Worm (Caenorhabditis elegans) whole organism, L4 larva: ENCODE results near the gene Y53G8AM.7.

ENCODE experiments used
- F49E8.2 ChIP-seq: sonication (generic microtip); optimal IDR thresholded peaks from 2 replicates; lab custom pipeline; 2016; ENCODE audit warnings: missing compliant biosample characterization, mild to moderate bottlenecking, missing genetic modification characterization, borderline replicate concordance
- Y5F2A.4 ChIP-seq: fragments of 200-800 bp; sonication (Bioruptor generic); optimal IDR thresholded peaks from 2 replicates; lab custom pipeline; 2018; ENCODE audit warnings: mild to moderate bottlenecking, missing genetic modification characterization, missing compliant biosample characterization
- Y75B8A.6 ChIP-seq: fragments of 200-800 bp; sonication (Bioruptor generic); IDR thresholded peaks from 2 replicates; pipeline ENCODE4 v1.3.6; 2022; ENCODE audit warnings: missing genetic modification reagents, missing genetic modification characterization, missing compliant biosample characterization
- ZK337.2 ChIP-seq: fragments of 200-800 bp; sonication (Bioruptor generic); IDR thresholded peaks from 2 replicates; pipeline ENCODE4 v1.3.6; 2022; ENCODE audit warnings: missing genetic modification reagents, missing genetic modification characterization, missing compliant biosample characterization
- aha-1 ChIP-seq: fragments of 150-350 bp; peaks from one replicate; lab custom pipeline; 2014; ENCODE audit warnings: missing biosample characterization, missing genetic modification characterization
- aly-2 ChIP-seq: sonication (generic microtip); optimal IDR thresholded peaks from 2 replicates; lab custom pipeline; 2018; ENCODE audit warnings: missing biosample characterization, missing genetic modification characterization
- arid-1 ChIP-seq: fragments of 200-800 bp; sonication (Bioruptor generic); conservative IDR thresholded peaks from 2 replicates; pipeline ENCODE4 v1.3.6; 2022; ENCODE audit warnings: missing genetic modification reagents, missing genetic modification characterization, missing compliant biosample characterization
- ceh-28 ChIP-seq: fragments of 150-350 bp; optimal IDR thresholded peaks from 2 replicates; lab custom pipeline; 2014; ENCODE audit warnings: missing biosample characterization, missing genetic modification reagents, missing genetic modification characterization
- ceh-44 ChIP-seq: fragments of 200-800 bp; sonication (Bioruptor generic); IDR thresholded peaks from 2 replicates; pipeline ENCODE4 v1.3.6; 2022; ENCODE audit warnings: missing genetic modification reagents, missing genetic modification characterization, missing compliant biosample characterization
- dmd-8 ChIP-seq: fragments of 200-800 bp; sonication (Bioruptor generic); IDR thresholded peaks from 2 replicates; pipeline ENCODE4 v1.3.6; 2022; ENCODE audit warnings: missing genetic modification characterization, missing compliant biosample characterization
- dpl-1 ChIP-seq: fragments of 150-350 bp; optimal IDR thresholded peaks from 2 replicates; lab custom pipeline; 2014; ENCODE audit warnings: missing biosample characterization, missing genetic modification reagents, missing genetic modification characterization
- fkh-10 ChIP-seq: fragments of 150-350 bp; optimal IDR thresholded peaks from 2 replicates; lab custom pipeline; 2014; ENCODE audit warnings: missing biosample characterization, missing genetic modification reagents, missing genetic modification characterization
- fos-1 ChIP-seq: fragments of 150-350 bp; optimal IDR thresholded peaks from 2 replicates; lab custom pipeline; 2014; ENCODE audit warnings: missing biosample characterization, missing genetic modification characterization
- gei-8 ChIP-seq: fragments of 200-800 bp; sonication (Bioruptor generic); optimal IDR thresholded peaks from 2 replicates; lab custom pipeline; 2018; ENCODE audit warnings: mild to moderate bottlenecking, missing genetic modification characterization, missing compliant biosample characterization
- hif-1 ChIP-seq, 2 experiments: sonication (generic microtip); optimal IDR thresholded peaks; 2 replicates each; lab custom pipeline; 2016 to 2017; ENCODE audit warnings: missing compliant biosample characterization in 2 of 2, missing genetic modification characterization in 2 of 2, missing genetic modification reagents in 2 of 2, missing genotype in 2 of 2, mild to moderate bottlenecking in 1 of 2
- hlh-30 ChIP-seq: sonication (generic microtip); optimal IDR thresholded peaks from 2 replicates; lab custom pipeline; 2017; ENCODE audit warnings: antibody characterized with exemption, mild to moderate bottlenecking, missing genetic modification characterization, missing compliant biosample characterization; ENCODE audit not compliant: insufficient read depth
- hmg-1.1 ChIP-seq: fragments of 200-800 bp; sonication (Bioruptor generic); IDR thresholded peaks from 2 replicates; pipeline ENCODE4 v1.3.6; 2022; ENCODE audit warnings: missing genetic modification reagents, missing genetic modification characterization, missing compliant biosample characterization
- lsy-2 ChIP-seq, 2 experiments: fragments of 150-350 bp in 1 of 2; sonication (generic microtip) in 1 of 2; optimal IDR thresholded peaks; 2 replicates each; lab custom pipeline; 2014 to 2017; ENCODE audit warnings: missing biosample characterization in 2 of 2, missing genetic modification characterization in 2 of 2
- nhr-10 ChIP-seq: fragments of 150-350 bp; optimal IDR thresholded peaks from 2 replicates; lab custom pipeline; 2014; ENCODE audit warnings: missing biosample characterization, missing genetic modification characterization
- nhr-42 ChIP-seq: fragments of 200-800 bp; sonication (Bioruptor generic); IDR thresholded peaks from 2 replicates; pipeline ENCODE4 v1.3.6; 2022; ENCODE audit warnings: missing genetic modification characterization, missing compliant biosample characterization
- nhr-6 ChIP-seq: fragments of 150-350 bp; optimal IDR thresholded peaks from 2 replicates; lab custom pipeline; 2014; ENCODE audit warnings: missing biosample characterization, missing genetic modification characterization
- pha-4 ChIP-seq, 2 experiments: fragments of 150-350 bp in 1 of 2; fragments of 200-800 bp in 1 of 2; sonication (Bioruptor generic) in 1 of 2; IDR thresholded peaks in 1 of 2; optimal IDR thresholded peaks in 1 of 2; 2 replicates each; pipeline versions ENCODE4 v1.3.6 to Lab custom; 2014 to 2022; ENCODE audit warnings: missing genetic modification characterization in 2 of 2, missing genetic modification reagents in 2 of 2, missing biosample characterization in 1 of 2, missing compliant biosample characterization in 1 of 2
- rbr-2 ChIP-seq: sonication (generic microtip); optimal IDR thresholded peaks from 2 replicates; lab custom pipeline; 2016; ENCODE audit warnings: missing genotype, missing genetic modification characterization, missing compliant biosample characterization
- set-16 ChIP-seq: fragments of 200-800 bp; sonication (Bioruptor generic); IDR thresholded peaks from 2 replicates; pipeline ENCODE4 v1.3.6; 2022; ENCODE audit warnings: missing genetic modification reagents, missing genetic modification characterization, missing compliant biosample characterization
- snpc-4 ChIP-seq: fragments of 150-350 bp; optimal IDR thresholded peaks from 2 replicates; lab custom pipeline; 2014; ENCODE audit warnings: missing biosample characterization, missing genetic modification characterization
- unc-130 ChIP-seq: sonication (generic microtip); optimal IDR thresholded peaks from 2 replicates; lab custom pipeline; 2016; ENCODE audit warnings: missing genetic modification reagents, missing genetic modification characterization, missing compliant biosample characterization
- unc-62 ChIP-seq, 3 experiments: fragments of 150-350 bp in 1 of 3; sonication (generic microtip); optimal IDR thresholded peaks in 2 of 3; peaks in 1 of 3; 1 replicate in 1 of 3; 2 replicates in 2 of 3; lab custom pipeline; 2014 to 2017; ENCODE audit warnings: missing biosample characterization in 3 of 3, missing genetic modification characterization in 3 of 3, missing genetic modification reagents in 3 of 3, missing genotype in 1 of 3
- zfp-3 ChIP-seq: fragments of 200-800 bp; sonication (Bioruptor generic); conservative IDR thresholded peaks from 2 replicates; pipeline ENCODE4 v1.3.6; 2022; ENCODE audit warnings: missing genetic modification reagents, missing genetic modification characterization, missing compliant biosample characterization
- zip-2 ChIP-seq: fragments of 150-350 bp; optimal IDR thresholded peaks from 2 replicates; lab custom pipeline; 2014; ENCODE audit warnings: missing biosample characterization, missing genetic modification characterization
- ztf-11 ChIP-seq: fragments of 150-350 bp; optimal IDR thresholded peaks from 2 replicates; lab custom pipeline; 2014; ENCODE audit warnings: missing biosample characterization, missing genetic modification characterization
- ztf-7 ChIP-seq: fragments of 150-350 bp; optimal IDR thresholded peaks from 2 replicates; lab custom pipeline; 2014; ENCODE audit warnings: missing biosample characterization, missing genetic modification characterization

Gene Y53G8AM.7

DNA sequence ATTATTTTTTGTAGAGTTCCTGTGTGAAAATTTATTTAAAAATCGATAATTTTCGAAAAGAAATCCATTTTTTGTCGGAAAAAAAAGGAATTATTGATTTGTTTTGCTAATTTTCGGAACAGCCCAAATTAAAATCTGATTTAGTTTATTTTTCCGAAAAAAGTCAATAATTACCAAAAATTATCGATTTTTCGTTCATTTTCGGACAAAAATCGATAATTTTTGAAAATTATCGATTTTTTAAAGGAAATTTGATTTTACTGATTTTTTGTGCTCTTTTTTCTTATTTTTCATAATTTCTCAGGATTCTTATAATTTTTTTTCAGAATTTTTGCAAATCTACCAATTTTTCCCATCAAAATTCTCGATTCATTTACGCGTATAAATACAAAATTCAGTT is 25.1 kb downstream of the Y53G8AM.7 start:
- TF ChIP-seq gei-8, result no peak
- TF ChIP-seq hif-1 (tag; optimal IDR thresholded peaks at IDR 0.05; lab: Kevin White, UChicago), result no peak
- peak; percentile 31 for TF ChIP-seq ceh-28

DNA sequence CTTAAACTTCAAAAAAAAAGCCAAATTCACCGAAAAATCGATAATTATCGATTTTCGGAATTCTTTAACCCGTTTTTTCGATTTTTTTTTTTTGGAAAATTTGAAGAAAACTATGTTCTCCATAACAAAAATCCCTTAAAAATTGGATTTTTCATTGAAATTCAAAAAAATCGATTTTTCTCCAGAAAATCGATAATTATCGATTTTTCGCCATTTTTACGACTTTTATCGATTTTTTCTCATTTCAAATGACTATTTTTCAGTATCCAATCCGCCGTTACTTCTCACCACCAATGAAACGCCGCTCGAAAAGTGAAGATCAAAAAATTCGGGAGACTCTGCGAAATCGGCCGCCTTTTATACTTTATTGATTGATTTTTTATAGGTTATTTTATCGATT is 25.6 kb downstream of the Y53G8AM.7 start:
- TF ChIP-seq Y75B8A.6, result no peak
- no peak for TF ChIP-seq zfp-3
- peak; percentile 88 for TF ChIP-seq ceh-28
- no peak for TF ChIP-seq nhr-10 (tag; lab: Kevin White, UChicago)
- TF ChIP-seq aha-1, result peak; percentile 15
- peak in 1 of 2 experiments; percentile 10 for TF ChIP-seq unc-62 (GFP tag; optimal IDR thresholded peaks at IDR 0.05 in 1 of 2; lab: Kevin White, UChicago)
- TF ChIP-seq unc-62 (tag; optimal IDR thresholded peaks at IDR 0.05; lab: Kevin White, UChicago), result no peak

DNA sequence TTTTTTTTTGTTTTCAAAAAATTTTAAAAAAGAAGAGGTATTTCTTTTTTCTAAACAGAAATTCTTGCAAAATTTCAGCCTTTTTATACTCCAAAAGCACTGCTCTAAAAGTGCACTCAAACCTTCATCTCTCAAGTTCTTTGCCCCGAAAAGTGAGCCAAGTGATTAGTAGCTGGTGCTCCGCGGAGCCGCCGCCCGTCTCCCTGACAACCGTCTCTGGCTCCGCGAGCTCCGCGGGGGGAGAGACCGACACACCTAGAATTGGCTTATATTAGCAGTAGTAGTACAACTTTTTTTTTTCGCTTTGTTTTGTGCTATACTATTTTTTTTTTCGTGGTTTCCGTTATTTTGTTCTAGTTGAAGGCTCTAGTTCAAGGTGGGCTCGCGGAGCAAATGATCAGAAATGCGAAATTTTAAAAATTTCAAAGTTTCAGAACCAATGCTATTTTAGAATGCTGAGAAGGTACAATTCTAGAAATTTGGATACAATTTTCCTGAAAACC is 33.8 kb downstream of the Y53G8AM.7 start, which contains the start of gene Y53G8AL.1:
Gene Y53G8AL.1, plus strand, starts transcription at position 453 of the 503 bp plus-strand sequence.
- TF ChIP-seq snpc-4 (tag; lab: Kevin White, UChicago), result no peak
- peak; percentile 71 for TF ChIP-seq set-16 (GFP tag; lab: Robert Waterston, UW)
- TF ChIP-seq zfp-3, result no peak
- TF ChIP-seq, all 104 proteins: peak for 1

DNA sequence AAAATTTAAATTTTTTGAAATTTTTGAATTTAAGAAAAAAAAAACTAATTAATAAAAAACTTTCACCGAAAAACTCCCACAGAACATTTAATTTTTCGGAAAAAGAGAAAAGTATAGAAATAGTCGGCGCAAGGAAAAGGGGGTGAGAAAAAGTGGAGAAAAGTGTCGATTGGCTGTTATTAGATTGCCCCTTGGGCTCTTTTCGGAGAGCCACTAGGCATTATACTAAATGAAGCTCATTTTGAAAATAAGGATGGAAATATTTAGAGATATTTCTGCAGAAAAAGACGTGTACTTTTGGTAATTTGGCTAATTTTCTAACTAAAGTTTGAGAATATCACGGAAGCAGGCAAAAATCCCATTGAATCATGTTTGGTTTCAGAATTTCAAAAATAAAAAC is 42.4 kb downstream of the Y53G8AM.7 start:
- no peak for TF ChIP-seq ztf-7 (tag; lab: Kevin White, UChicago)
- TF ChIP-seq fos-1, result no peak
- no peak for TF ChIP-seq aly-2 (tag; lab: Kevin White, UChicago)
- no peak for TF ChIP-seq dmd-8 (GFP tag; lab: Robert Waterston, UW)
- no peak for TF ChIP-seq ztf-11 (tag; lab: Kevin White, UChicago)
- no peak for TF ChIP-seq pha-4 (GFP tag; IDR thresholded peaks at IDR 0.05; lab: Robert Waterston, UW)
- TF ChIP-seq pha-4 (tag; optimal IDR thresholded peaks at IDR 0.05; lab: Kevin White, UChicago), result no peak
- TF ChIP-seq unc-130, result no peak
- no peak for TF ChIP-seq ZK337.2 (GFP tag; lab: Robert Waterston, UW)
- no peak for TF ChIP-seq ceh-44
- no peak for TF ChIP-seq nhr-42

DNA sequence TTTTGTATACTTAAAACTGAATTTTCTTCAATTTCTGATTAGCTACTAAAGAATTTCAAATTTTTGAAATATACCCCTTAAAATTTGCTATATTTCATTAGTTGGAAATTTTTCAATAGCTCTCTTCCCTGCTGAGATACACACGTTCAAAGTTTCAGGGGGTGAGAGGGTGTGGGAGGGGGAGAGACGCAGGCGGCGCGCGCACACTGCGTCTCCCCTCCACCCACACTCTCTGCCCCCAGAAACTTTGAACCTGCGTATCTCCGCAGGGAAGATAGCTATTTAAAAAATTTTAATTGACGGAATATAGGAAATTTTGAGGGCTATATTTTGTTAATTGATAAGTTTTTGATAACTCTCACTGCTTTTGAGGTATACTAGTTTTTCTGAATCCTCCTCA is 43.8 kb downstream of the Y53G8AM.7 start:
- TF ChIP-seq set-16 (GFP tag; lab: Robert Waterston, UW) (peak; percentile 53), Y5F2A.4 (GFP tag; lab: Kevin White, UChicago) (no peak)

DNA sequence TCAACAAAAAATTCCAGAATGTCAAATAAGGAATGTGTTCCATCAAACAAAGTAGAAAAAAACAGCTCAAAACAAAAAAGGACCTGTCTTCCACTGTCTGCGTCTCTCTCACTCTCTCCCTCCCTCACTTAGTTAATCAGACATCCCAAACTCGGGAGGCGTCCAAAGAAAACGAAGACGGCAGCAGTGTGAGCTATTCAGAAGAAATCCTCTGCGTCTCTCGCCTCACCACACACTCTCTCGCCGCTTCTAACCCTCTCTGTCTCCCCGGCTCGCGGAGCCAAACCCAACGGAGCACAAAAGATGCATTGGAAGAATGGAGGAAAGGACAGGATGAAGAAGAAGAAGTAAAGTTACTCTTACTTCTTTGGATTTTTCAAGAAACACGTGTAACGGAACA is 46.2 kb downstream of the Y53G8AM.7 start:
- 0 out of 2 replicates have a peak, but pooled peaks have one; percentile 17 for TF ChIP-seq arid-1 (GFP tag; lab: Robert Waterston, UW)
- peak; percentile 72 for TF ChIP-seq hmg-1.1 (GFP tag; lab: Robert Waterston, UW)
- TF ChIP-seq rbr-2 (tag; lab: Kevin White, UChicago), result peak; percentile 58
- peak; percentile 17 for TF ChIP-seq hlh-30 (tag; lab: Kevin White, UChicago)
- no peak for TF ChIP-seq zip-2 (tag; lab: Kevin White, UChicago)
- no peak for TF ChIP-seq nhr-10 (tag; lab: Kevin White, UChicago)
- peak; percentile 13 for TF ChIP-seq dpl-1 (GFP tag; lab: Kevin White, UChicago)
- TF ChIP-seq unc-62 (GFP tag; optimal IDR thresholded peaks at IDR 0.05 in 1 of 2; lab: Kevin White, UChicago), result peak in 1 of 2 experiments; percentile 64
- no peak for TF ChIP-seq unc-62 (tag; optimal IDR thresholded peaks at IDR 0.05; lab: Kevin White, UChicago)
- no peak for TF ChIP-seq F49E8.2
- peak; percentile 56 for TF ChIP-seq fkh-10 (GFP tag; lab: Kevin White, UChicago)
- peak; percentile 54; the same call in 1 of the 2 replicates for TF ChIP-seq set-16 (GFP tag; lab: Robert Waterston, UW)
- no peak for TF ChIP-seq nhr-6 (tag; lab: Kevin White, UChicago)
- peak; percentile 23 to 24 for TF ChIP-seq lsy-2 (tag; optimal IDR thresholded peaks at IDR 0.05; lab: Kevin White, UChicago)
